Worm (Caenorhabditis elegans) whole organism, early embryonic: ENCODE data around the gene F56C3.7.

ENCODE experiments used
- ama-1 ChIP-seq: fragments of 150-350 bp; optimal IDR thresholded peaks from 2 replicates; lab custom pipeline; 2014
- ceh-13 ChIP-seq: fragments of 200-800 bp; sonication (Bioruptor generic); optimal IDR thresholded peaks from 2 replicates; lab custom pipeline; 2018; ENCODE audit warnings: mild to moderate bottlenecking, missing genetic modification characterization, missing compliant biosample characterization
- ceh-36 ChIP-seq: sonication (generic microtip); optimal IDR thresholded peaks from 2 replicates; lab custom pipeline; 2016; ENCODE audit warnings: missing genetic modification characterization, inconsistent platforms, missing compliant biosample characterization
- ets-7 ChIP-seq: sonication (generic microtip); optimal IDR thresholded peaks from 2 replicates; lab custom pipeline; 2016; ENCODE audit warnings: missing genotype, missing genetic modification characterization, missing compliant biosample characterization
- hmbx-1 ChIP-seq: sonication (generic microtip); optimal IDR thresholded peaks from 2 replicates; lab custom pipeline; 2016; ENCODE audit warnings: mild to moderate bottlenecking, missing genetic modification characterization, missing compliant biosample characterization
- hmg-4 ChIP-seq: fragments of 200-800 bp; sonication (Bioruptor generic); optimal IDR thresholded peaks from 2 replicates; lab custom pipeline; 2018; ENCODE audit warnings: mild to moderate bottlenecking, missing genetic modification characterization, missing compliant biosample characterization
- pes-1 ChIP-seq: fragments of 200-800 bp; sonication (Bioruptor generic); IDR thresholded peaks from 2 replicates; pipeline ENCODE4 v1.3.6; 2022; ENCODE audit warnings: missing genetic modification reagents, missing genetic modification characterization, missing compliant biosample characterization
- sea-1 ChIP-seq: fragments of 200-800 bp; sonication (Bioruptor generic); conservative IDR thresholded peaks from 2 replicates; pipeline ENCODE4 v1.3.6; 2022; ENCODE audit warnings: missing genetic modification characterization, missing compliant biosample characterization
- tbx-11 ChIP-seq: fragments of 200-800 bp; sonication (Bioruptor generic); IDR thresholded peaks from 2 replicates; pipeline ENCODE4 v1.3.6; 2022; ENCODE audit warnings: missing genetic modification characterization, missing compliant biosample characterization
- tbx-37 ChIP-seq: fragments of 200-800 bp; sonication (Bioruptor generic); conservative IDR thresholded peaks from 2 replicates; pipeline ENCODE4 v1.3.6; 2022; ENCODE audit warnings: missing genetic modification reagents, missing genetic modification characterization, missing compliant biosample characterization

DNA sequence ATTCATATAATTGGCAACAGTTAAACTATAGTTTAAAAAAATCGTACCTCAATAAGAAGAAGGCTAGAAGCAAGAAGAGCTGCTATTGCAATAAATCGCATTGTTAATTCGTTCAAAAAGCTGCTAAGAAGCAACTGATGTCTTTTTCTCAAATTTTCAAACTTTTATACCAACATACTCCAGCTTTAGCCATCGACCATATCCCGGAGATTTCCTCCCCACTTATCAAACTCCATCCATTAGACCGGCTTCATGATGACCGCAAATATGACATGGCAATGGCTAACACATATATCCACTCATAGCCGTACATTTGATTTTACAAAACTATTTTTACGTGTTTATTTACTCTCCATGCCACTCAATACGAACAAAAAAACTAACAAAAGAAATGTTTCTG is 40.0 kb upstream of the F56C3.7 start, which contains the start of gene abu-2:
- TF ChIP-seq ama-1 (lab: Kevin White, UChicago) = no peak
- TF ChIP-seq ceh-36 (tag; lab: Kevin White, UChicago) = no peak
- TF ChIP-seq hmg-4 = no peak
- no peak for TF ChIP-seq pes-1 (GFP tag; lab: Robert Waterston, UW)
- no peak for TF ChIP-seq ets-7 (tag; lab: Kevin White, UChicago)
- TF ChIP-seq sea-1 (GFP tag; lab: Robert Waterston, UW) = no peak
- no peak for TF ChIP-seq ceh-13 (GFP tag; lab: Kevin White, UChicago)
- TF ChIP-seq tbx-37 (GFP tag; lab: Robert Waterston, UW) = no peak
- no peak for TF ChIP-seq hmbx-1 (tag; lab: Kevin White, UChicago)
- no peak for TF ChIP-seq tbx-11 (GFP tag; lab: Robert Waterston, UW)
